Worm (Caenorhabditis elegans) whole organism, late embryonic: ENCODE data around the gene mgl-1.

Source experiments
- K02D7.2 ChIP-seq: sonication (generic microtip); optimal IDR thresholded peaks from 2 replicates; lab custom pipeline; 2017; ENCODE audit warnings: mild to moderate bottlenecking, missing genetic modification characterization, missing compliant biosample characterization
- ceh-19 ChIP-seq: fragments of 200-800 bp; sonication (Bioruptor generic); optimal IDR thresholded peaks from 2 replicates; lab custom pipeline; 2018; ENCODE audit warnings: mild to moderate bottlenecking, missing genetic modification characterization, missing compliant biosample characterization
- ceh-22 ChIP-seq: sonication (generic microtip); optimal IDR thresholded peaks from 2 replicates; lab custom pipeline; 2017; ENCODE audit warnings: missing biosample characterization, missing genetic modification characterization
- ceh-30 ChIP-seq: fragments of 150-350 bp; optimal IDR thresholded peaks from 2 replicates; lab custom pipeline; 2014; ENCODE audit warnings: missing biosample characterization, missing genetic modification characterization
- ceh-31 ChIP-seq: sonication (generic microtip); optimal IDR thresholded peaks from 2 replicates; lab custom pipeline; 2016; ENCODE audit warnings: missing genetic modification characterization, missing compliant biosample characterization
- ceh-34 ChIP-seq: sonication (generic microtip); optimal IDR thresholded peaks from 2 replicates; lab custom pipeline; 2016; ENCODE audit warnings: mild to moderate bottlenecking, missing genetic modification characterization, missing compliant biosample characterization
- ceh-45 ChIP-seq: fragments of 200-800 bp; sonication (Bioruptor generic); IDR thresholded peaks from 2 replicates; pipeline ENCODE4 v1.3.6; 2022; ENCODE audit warnings: missing genetic modification reagents, missing genetic modification characterization, missing compliant biosample characterization
- ceh-9 ChIP-seq: sonication (generic microtip); optimal IDR thresholded peaks from 2 replicates; lab custom pipeline; 2016; ENCODE audit warnings: mild to moderate bottlenecking, missing genetic modification characterization, inconsistent platforms, missing compliant biosample characterization
- che-1 ChIP-seq: sonication (generic microtip); optimal IDR thresholded peaks from 2 replicates; lab custom pipeline; 2016; ENCODE audit warnings: mild to moderate bottlenecking, missing genetic modification characterization, missing compliant biosample characterization
- dve-1 ChIP-seq: sonication (generic microtip); optimal IDR thresholded peaks from 2 replicates; lab custom pipeline; 2017; ENCODE audit warnings: antibody characterized with exemption, mild to moderate bottlenecking, missing genetic modification characterization, missing compliant biosample characterization
- elt-2 ChIP-seq: sonication (generic microtip); optimal IDR thresholded peaks from 2 replicates; lab custom pipeline; 2016; ENCODE audit warnings: missing genetic modification reagents, missing genetic modification characterization, missing compliant biosample characterization
- fkh-6 ChIP-seq: sonication (generic microtip); optimal IDR thresholded peaks from 2 replicates; lab custom pipeline; 2016; ENCODE audit warnings: missing genetic modification characterization, missing compliant biosample characterization
- gmeb-2 ChIP-seq: sonication (generic microtip); optimal IDR thresholded peaks from 2 replicates; lab custom pipeline; 2016; ENCODE audit warnings: missing genetic modification characterization, inconsistent platforms, missing compliant biosample characterization
- hlh-13 ChIP-seq: fragments of 200-800 bp; sonication (Bioruptor generic); optimal IDR thresholded peaks from 2 replicates; lab custom pipeline; 2018; ENCODE audit warnings: mild to moderate bottlenecking, missing genetic modification characterization, missing compliant biosample characterization
- hlh-15 ChIP-seq: sonication (generic microtip); optimal IDR thresholded peaks from 2 replicates; lab custom pipeline; 2016; ENCODE audit warnings: missing genetic modification characterization, missing compliant biosample characterization
- hlh-30 ChIP-seq: sonication (generic microtip); optimal IDR thresholded peaks from 2 replicates; lab custom pipeline; 2017; ENCODE audit warnings: antibody characterized with exemption, missing genetic modification characterization, missing compliant biosample characterization; ENCODE audit not compliant: insufficient read depth
- hlh-6 ChIP-seq: sonication (generic microtip); optimal IDR thresholded peaks from 2 replicates; lab custom pipeline; 2016; ENCODE audit warnings: missing genotype, missing genetic modification characterization, missing compliant biosample characterization
- hlh-8 ChIP-seq: sonication (generic microtip); optimal IDR thresholded peaks from 2 replicates; lab custom pipeline; 2016; ENCODE audit warnings: missing genotype, missing genetic modification characterization, missing compliant biosample characterization
- lin-11 ChIP-seq: fragments of 200-800 bp; sonication (Bioruptor generic); optimal IDR thresholded peaks from 2 replicates; lab custom pipeline; 2018; ENCODE audit warnings: mild to moderate bottlenecking, missing genetic modification characterization, missing compliant biosample characterization
- nfya-1 ChIP-seq: sonication (generic microtip); optimal IDR thresholded peaks from 2 replicates; lab custom pipeline; 2017; ENCODE audit warnings: missing genetic modification characterization, mild to moderate bottlenecking, missing compliant biosample characterization, antibody characterized with exemption, moderate library complexity
- nhr-232 ChIP-seq: sonication (generic microtip); optimal IDR thresholded peaks from 2 replicates; lab custom pipeline; 2016; ENCODE audit warnings: missing genetic modification characterization, missing compliant biosample characterization
- npax-4 ChIP-seq: sonication (generic microtip); optimal IDR thresholded peaks from 2 replicates; lab custom pipeline; 2016; ENCODE audit warnings: missing genetic modification characterization, missing compliant biosample characterization
- pat-9 ChIP-seq: fragments of 200-800 bp; sonication (Bioruptor generic); optimal IDR thresholded peaks from 2 replicates; lab custom pipeline; 2018; ENCODE audit warnings: mild to moderate bottlenecking, missing genetic modification characterization, moderate library complexity, missing compliant biosample characterization
- pha-2 ChIP-seq: sonication (generic microtip); optimal IDR thresholded peaks from 2 replicates; lab custom pipeline; 2017; ENCODE audit warnings: mild to moderate bottlenecking, missing genetic modification characterization, missing compliant biosample characterization
- pha-4 ChIP-seq: fragments of 150-350 bp; optimal IDR thresholded peaks from 2 replicates; lab custom pipeline; 2018; ENCODE audit warnings: missing biosample characterization, missing genetic modification reagents, missing genetic modification characterization
- pqm-1 ChIP-seq: sonication (generic microtip); optimal IDR thresholded peaks from 2 replicates; lab custom pipeline; 2016; ENCODE audit warnings: missing genetic modification characterization, missing compliant biosample characterization
- ref-2 ChIP-seq: sonication (generic microtip); optimal IDR thresholded peaks from 2 replicates; lab custom pipeline; 2016; ENCODE audit warnings: missing genetic modification characterization, missing compliant biosample characterization
- rnt-1 ChIP-seq: sonication (generic microtip); optimal IDR thresholded peaks from 2 replicates; lab custom pipeline; 2016; ENCODE audit warnings: missing genetic modification characterization, missing compliant biosample characterization
- sox-2 ChIP-seq: fragments of 200-800 bp; sonication (Bioruptor generic); IDR thresholded peaks from 2 replicates; pipeline ENCODE4 v1.3.6; 2022; ENCODE audit warnings: missing genetic modification reagents, missing genetic modification characterization, missing compliant biosample characterization
- sox-4 ChIP-seq: sonication (generic microtip); optimal IDR thresholded peaks from 2 replicates; lab custom pipeline; 2017; ENCODE audit warnings: mild to moderate bottlenecking, missing genetic modification characterization, inconsistent platforms, missing compliant biosample characterization
- syd-9 ChIP-seq: sonication (generic microtip); optimal IDR thresholded peaks from 2 replicates; lab custom pipeline; 2016; ENCODE audit warnings: mild to moderate bottlenecking, missing genetic modification characterization, moderate library complexity, missing compliant biosample characterization
- tbx-2 ChIP-seq: sonication (generic microtip); optimal IDR thresholded peaks from 2 replicates; lab custom pipeline; 2016; ENCODE audit warnings: missing genetic modification characterization, missing compliant biosample characterization
- tbx-7 ChIP-seq: sonication (generic microtip); optimal IDR thresholded peaks from 2 replicates; lab custom pipeline; 2016; ENCODE audit warnings: missing genotype, missing genetic modification characterization, missing compliant biosample characterization
- ttx-3 ChIP-seq: sonication (generic microtip); optimal IDR thresholded peaks from 2 replicates; lab custom pipeline; 2016; ENCODE audit warnings: missing genetic modification reagents, missing genetic modification characterization, missing compliant biosample characterization
- unc-42 ChIP-seq: sonication (generic microtip); optimal IDR thresholded peaks from 2 replicates; lab custom pipeline; 2016; ENCODE audit warnings: missing genotype, missing genetic modification characterization, missing compliant biosample characterization
- unc-55 ChIP-seq: sonication (generic microtip); optimal IDR thresholded peaks from 2 replicates; lab custom pipeline; 2017; ENCODE audit warnings: missing biosample characterization, missing genetic modification reagents, missing genetic modification characterization
- zip-5 ChIP-seq: sonication (generic microtip); optimal IDR thresholded peaks from 2 replicates; lab custom pipeline; 2016; ENCODE audit warnings: missing genetic modification characterization, missing compliant biosample characterization

mgl-1 gene

ce11 chrX:9932226-9932773 lies 43.8 kb downstream of the mgl-1 start, which contains the start of gene tsp-21 (continued):
- TF ChIP-seq tbx-7 (tag; lab: Kevin White, UChicago) (peak; percentile 2), hlh-13 (GFP tag; lab: Kevin White, UChicago) (no peak), dve-1 (peak; percentile 41), ref-2 (tag; lab: Kevin White, UChicago) (peak; percentile 76), ceh-9 (tag; lab: Kevin White, UChicago) (no peak), sox-4 (peak; percentile 47), che-1 (tag; lab: Kevin White, UChicago) (peak; percentile 21), lin-11 (no peak), rnt-1 (tag; lab: Kevin White, UChicago) (peak; percentile 90), pat-9 (tag; lab: Kevin White, UChicago) (peak; percentile 10), ttx-3 (tag; lab: Kevin White, UChicago) (no peak), npax-4 (no peak), unc-42 (tag; lab: Kevin White, UChicago) (peak; percentile 48), syd-9 (tag; lab: Kevin White, UChicago) (peak; percentile 55), nfya-1 (tag; lab: Kevin White, UChicago) (peak; percentile 79), hlh-6 (peak; percentile 85), pha-4 (tag; lab: Kevin White, UChicago) (no peak), hlh-15 (tag; lab: Kevin White, UChicago) (no peak), pqm-1 (tag; lab: Kevin White, UChicago) (no peak), hlh-8 (tag; lab: Kevin White, UChicago) (peak; percentile 43), ceh-22 (tag; lab: Kevin White, UChicago) (no peak), fkh-6 (tag; lab: Kevin White, UChicago) (peak; percentile 41), zip-5 (tag; lab: Kevin White, UChicago) (no peak), pha-2 (tag; lab: Kevin White, UChicago) (peak; percentile 55), unc-55 (GFP tag; lab: Kevin White, UChicago) (peak; percentile 72), gmeb-2 (tag; lab: Kevin White, UChicago) (no peak), nhr-232 (peak; percentile 58), sox-2 (GFP tag; lab: Robert Waterston, UW) (no peak), ceh-31 (tag; lab: Kevin White, UChicago) (peak; percentile 68), ceh-34 (tag; lab: Kevin White, UChicago) (peak; percentile 72), elt-2 (tag; lab: Kevin White, UChicago) (peak; percentile 81), hlh-30 (peak; percentile 46), ceh-30 (no peak)

DNA sequence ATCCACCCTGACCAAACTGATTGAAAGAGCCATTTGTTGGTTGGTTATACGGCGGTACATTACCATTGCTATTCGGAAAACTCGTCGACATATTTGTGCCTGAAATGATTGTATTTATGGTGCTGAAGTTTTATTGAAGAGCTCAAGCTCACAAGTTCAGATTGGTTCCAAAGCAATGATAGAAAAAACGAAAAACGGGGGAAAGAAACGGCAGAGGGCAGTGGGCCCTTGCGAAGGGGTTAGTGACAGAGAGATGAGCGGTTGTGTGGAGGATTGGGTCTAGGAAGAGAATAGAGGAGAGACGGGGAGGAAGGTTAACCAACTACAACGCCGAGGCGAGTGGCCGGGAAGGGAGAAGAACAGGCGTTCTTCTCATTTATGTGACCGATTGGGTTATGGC lies 44.7 kb downstream of the mgl-1 start, which contains the start of gene nra-3:
Gene nra-3, minus strand, starts transcription at position 101 of the 400 bp plus-strand sequence.
- peak; percentile 41 for TF ChIP-seq unc-42 (tag; lab: Kevin White, UChicago)
- TF ChIP-seq tbx-2 (tag; lab: Kevin White, UChicago), result peak; percentile 44
- no peak for TF ChIP-seq ceh-22 (tag; lab: Kevin White, UChicago)
- TF ChIP-seq dve-1, result no peak
- TF ChIP-seq pha-4 (tag; lab: Kevin White, UChicago), result no peak
- TF ChIP-seq ceh-45, result no peak
- TF ChIP-seq ttx-3 (tag; lab: Kevin White, UChicago), result no peak
- no peak for TF ChIP-seq unc-55 (GFP tag; lab: Kevin White, UChicago)
- TF ChIP-seq ref-2 (tag; lab: Kevin White, UChicago), result peak; percentile 19
- TF ChIP-seq rnt-1 (tag; lab: Kevin White, UChicago), result peak; percentile 31
- TF ChIP-seq, all 69 proteins: peak for 4

DNA sequence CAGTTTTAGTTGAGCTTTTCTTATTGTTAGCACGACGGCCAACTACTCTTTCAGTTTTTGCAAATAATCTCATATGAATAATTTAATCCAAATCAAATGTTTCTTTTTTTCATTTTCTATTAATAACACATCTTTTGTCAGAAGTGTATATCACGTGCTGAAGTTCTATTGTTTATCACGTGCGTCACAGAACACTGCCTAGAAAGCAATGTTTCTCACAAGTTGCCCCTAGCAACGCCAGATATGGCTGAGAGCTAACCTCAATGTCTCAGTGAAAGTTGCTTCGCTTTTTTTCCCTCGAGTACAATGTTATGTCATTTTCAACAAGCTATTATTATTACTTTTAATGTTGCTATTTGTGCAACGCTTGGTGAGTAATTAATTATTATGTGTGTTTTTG lies 48.1 kb downstream of the mgl-1 start:
- TF ChIP-seq ceh-19 (GFP tag; lab: Kevin White, UChicago) (no peak), hlh-30 (peak; percentile 54), K02D7.2 (tag; lab: Kevin White, UChicago) (no peak), sox-2 (GFP tag; lab: Robert Waterston, UW) (no peak)
